Fruit fly (Drosophila melanogaster) whole organism, wandering third instar larva: ENCODE data around the gene CG31730.

Source experiments
- Abd-B ChIP-seq: fragments of >200 bp; optimal IDR thresholded peaks from 2 replicates; lab custom pipeline; 2017; ENCODE audit warnings: missing biosample characterization, missing genetic modification characterization
- CG32264 ChIP-seq: fragments of 200-800 bp; sonication (Bioruptor generic); optimal IDR thresholded peaks from 2 replicates; lab custom pipeline; 2016; ENCODE audit warnings: missing biosample characterization, missing genetic modification characterization
- CG9705 ChIP-seq: fragments of 200-800 bp; sonication (Bioruptor generic); optimal IDR thresholded peaks from 2 replicates; lab custom pipeline; 2018; ENCODE audit warnings: missing biosample characterization, mild to moderate bottlenecking, missing genetic modification characterization
- Dfd ChIP-seq: fragments of >200 bp; optimal IDR thresholded peaks from 2 replicates; lab custom pipeline; 2017; ENCODE audit warnings: missing biosample characterization, missing genetic modification characterization
- Dif ChIP-seq: fragments of 200-275, 200-300 bp; sonication (Bioruptor generic); optimal IDR thresholded peaks from 2 replicates; lab custom pipeline; 2018; ENCODE audit warnings: missing biosample characterization, missing genetic modification characterization; ENCODE audit not compliant: partially characterized antibody
- GATAd ChIP-seq: sonication (Bioruptor generic); optimal IDR thresholded peaks from 2 replicates; lab custom pipeline; 2016; ENCODE audit warnings: missing biosample characterization, missing genetic modification characterization
- HLH106 ChIP-seq: fragments of 200-800 bp; optimal IDR thresholded peaks from 3 replicates; lab custom pipeline; 2019; ENCODE audit warnings: missing biosample characterization, mild to moderate bottlenecking, missing genetic modification characterization, moderate library complexity
- Hnf4 ChIP-seq: fragments of 200-800 bp; sonication (Bioruptor generic); optimal IDR thresholded peaks from 2 replicates; lab custom pipeline; 2016; ENCODE audit warnings: missing biosample characterization, mild to moderate bottlenecking, missing genetic modification characterization
- Hr83 ChIP-seq: fragments of 200-300 bp; sonication (Bioruptor generic); optimal IDR thresholded peaks from 2 replicates; lab custom pipeline; 2016; ENCODE audit warnings: missing biosample characterization, mild to moderate bottlenecking, missing genetic modification characterization, moderate library complexity; ENCODE audit not compliant: poor library complexity, severe bottlenecking
- Jra ChIP-seq: sonication (Bioruptor generic); optimal IDR thresholded peaks from 2 replicates; lab custom pipeline; 2016; ENCODE audit warnings: missing biosample characterization, missing genetic modification characterization
- Mio ChIP-seq: sonication (Bioruptor generic); optimal IDR thresholded peaks from 2 replicates; lab custom pipeline; 2016; ENCODE audit warnings: missing biosample characterization, missing genetic modification characterization
- Myc ChIP-seq: fragments of >200 bp; optimal IDR thresholded peaks from 2 replicates; lab custom pipeline; 2017
- N ChIP-seq: fragments of >200 bp; optimal IDR thresholded peaks from 2 replicates; lab custom pipeline; 2018; ENCODE audit warnings: missing biosample characterization, missing external identifiers, missing genetic modification characterization
- OdsH ChIP-seq: fragments of 200-800 bp; sonication (Bioruptor generic); optimal IDR thresholded peaks from 2 replicates; lab custom pipeline; 2016; ENCODE audit warnings: missing biosample characterization, mild to moderate bottlenecking, missing genetic modification characterization
- Sp1 ChIP-seq: fragments of 200-800 bp; sonication (Bioruptor generic); optimal IDR thresholded peaks from 3 replicates; lab custom pipeline; 2019; ENCODE audit warnings: missing biosample characterization, mild to moderate bottlenecking, missing genetic modification characterization, moderate library complexity
- Vsx2 ChIP-seq: fragments of 200-300, 225-300 bp; sonication (Bioruptor generic); optimal IDR thresholded peaks from 2 replicates; lab custom pipeline; 2018; ENCODE audit warnings: missing biosample characterization, missing genetic modification characterization; ENCODE audit not compliant: partially characterized antibody
- br ChIP-seq: fragments of 200-800 bp; sonication (Bioruptor generic); optimal IDR thresholded peaks from 2 replicates; lab custom pipeline; 2016; ENCODE audit warnings: missing biosample characterization, missing genetic modification characterization
- brk ChIP-seq: fragments of 200-800 bp; sonication (Bioruptor generic); optimal IDR thresholded peaks from 2 replicates; lab custom pipeline; 2016; ENCODE audit warnings: missing biosample characterization, mild to moderate bottlenecking, missing genetic modification characterization
- dl ChIP-seq, 2 experiments: fragments of 175-275, 200-275 bp in 1 of 2; fragments of 200-275 bp in 1 of 2; sonication (Bioruptor generic); optimal IDR thresholded peaks; lab custom pipeline; 2018; ENCODE audit warnings: mild to moderate bottlenecking in 2 of 2, missing biosample characterization in 2 of 2, missing genetic modification characterization in 2 of 2, moderate library complexity in 2 of 2; ENCODE audit not compliant: partially characterized antibody in 2 of 2, insufficient read depth in 1 of 2
- dsf ChIP-seq: sonication (Bioruptor generic); optimal IDR thresholded peaks from 2 replicates; lab custom pipeline; 2016; ENCODE audit warnings: missing biosample characterization, missing genetic modification characterization, borderline replicate concordance
- ey ChIP-seq: fragments of 200-800 bp; sonication (Bioruptor generic); optimal IDR thresholded peaks from 2 replicates; lab custom pipeline; 2016; ENCODE audit warnings: missing biosample characterization, missing genetic modification characterization
- foxo ChIP-seq, 2 experiments: fragments of 200-800 bp; sonication (Bioruptor generic); optimal IDR thresholded peaks; 2 replicates in 1 of 2; 3 replicates in 1 of 2; lab custom pipeline; 2016 to 2017; ENCODE audit warnings: missing biosample characterization in 2 of 2, missing genetic modification characterization in 2 of 2
- fru ChIP-seq: fragments of 200-800 bp; sonication (Bioruptor generic); optimal IDR thresholded peaks from 3 replicates; lab custom pipeline; 2016; ENCODE audit warnings: missing biosample characterization, mild to moderate bottlenecking, missing genetic modification characterization
- h ChIP-seq: fragments of 200-800 bp; sonication (Bioruptor generic); optimal IDR thresholded peaks from 3 replicates; lab custom pipeline; 2016; ENCODE audit warnings: missing biosample characterization, mild to moderate bottlenecking, missing genetic modification characterization
- jim ChIP-seq: fragments of 175-275, 200-325 bp; sonication (Bioruptor generic); optimal IDR thresholded peaks from 2 replicates; lab custom pipeline; 2016; ENCODE audit warnings: missing biosample characterization, mild to moderate bottlenecking, missing genetic modification characterization
- lola ChIP-seq: fragments of >200 bp; optimal IDR thresholded peaks from 2 replicates; lab custom pipeline; 2017; ENCODE audit warnings: missing biosample characterization, missing genetic modification characterization
- psq ChIP-seq: fragments of 200-800 bp; sonication (Bioruptor generic); optimal IDR thresholded peaks from 3 replicates; lab custom pipeline; 2017; ENCODE audit warnings: missing biosample characterization, mild to moderate bottlenecking, missing genetic modification characterization, moderate library complexity
- rgr ChIP-seq: fragments of 200-800 bp; sonication (Bioruptor generic); optimal IDR thresholded peaks from 3 replicates; lab custom pipeline; 2016; ENCODE audit warnings: missing biosample characterization, mild to moderate bottlenecking, missing genetic modification characterization
- sage ChIP-seq: fragments of 200-800 bp; sonication (Bioruptor generic); optimal IDR thresholded peaks from 2 replicates; lab custom pipeline; 2016; ENCODE audit warnings: missing biosample characterization, mild to moderate bottlenecking, missing genetic modification characterization
- sv ChIP-seq: fragments of 200-800 bp; sonication (Bioruptor generic); optimal IDR thresholded peaks from 3 replicates; lab custom pipeline; 2016; ENCODE audit warnings: missing biosample characterization, missing genetic modification characterization
- tai ChIP-seq: sonication (Bioruptor generic); optimal IDR thresholded peaks from 2 replicates; lab custom pipeline; 2016; ENCODE audit warnings: missing biosample characterization, missing genetic modification characterization
- usp ChIP-seq: fragments of >200 bp; optimal IDR thresholded peaks from 2 replicates; lab custom pipeline; 2017; ENCODE audit warnings: missing biosample characterization, missing genetic modification characterization
- woc ChIP-seq: sonication (Bioruptor generic); optimal IDR thresholded peaks from 2 replicates; lab custom pipeline; 2016; ENCODE audit warnings: missing biosample characterization, mild to moderate bottlenecking, missing genetic modification characterization

Gene CG31730

DNA sequence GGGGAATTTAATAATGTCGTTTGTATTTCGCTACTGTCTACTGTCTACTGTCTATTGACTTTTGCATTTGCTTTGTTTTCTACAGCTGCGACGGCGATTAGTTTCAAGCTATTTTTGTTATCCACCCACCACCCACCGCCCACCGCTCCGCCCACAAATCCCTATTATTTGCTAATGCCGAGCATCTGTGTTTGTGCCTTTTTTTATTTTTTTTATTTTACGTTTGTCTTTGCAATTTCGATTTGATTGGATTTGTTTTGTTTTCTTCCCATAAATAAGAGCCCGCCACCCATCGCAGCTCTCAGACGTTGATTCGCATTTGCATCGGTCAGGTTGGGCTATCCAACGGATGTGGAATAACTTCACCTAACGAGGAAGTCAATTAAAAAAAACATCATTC lies 23.3 kb downstream of the CG31730 start, which contains the start of gene Jhbp14:
TSS of gene Jhbp14 (plus strand) at position 301 of the 400 bp plus-strand sequence.
- TF ChIP-seq CG32264 (GFP tag; lab: Kevin White, UChicago) (no peak), rgr (no peak), brk (no peak), tai (no peak)

- TF ChIP-seq GATAd (GFP tag; lab: Kevin White, UChicago) (no peak), usp (GFP tag; lab: Kevin White, UChicago) (no peak), psq (GFP tag; lab: Kevin White, UChicago) (no peak)
These were observed 24.7 kb downstream of the CG31730 start, which contains the start of gene Mabi for dm6 chr2L:13234610-13235489. TSS of gene Mabi (minus strand) at chr2L:13234660.

DNA sequence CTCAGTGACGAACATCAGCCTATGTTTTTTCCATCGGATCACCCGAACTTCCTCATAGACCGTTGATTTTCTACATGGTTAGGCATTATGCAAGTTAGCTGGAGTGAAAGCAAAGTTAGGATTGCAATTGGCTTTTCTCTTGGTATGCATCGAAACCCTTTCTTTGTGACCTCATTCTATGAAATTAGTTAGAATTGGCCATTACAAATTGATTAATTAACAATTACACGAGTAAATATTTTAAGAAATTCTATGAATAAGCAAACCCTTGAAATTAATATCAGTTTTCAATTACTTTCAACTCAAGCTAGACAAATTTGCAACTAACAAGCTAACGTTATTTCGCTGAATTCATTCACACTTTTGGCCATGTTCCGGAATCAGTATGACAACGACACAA lies 27.8 kb downstream of the CG31730 start, which contains the start of gene Prosalpha6T:
TSS of gene Prosalpha6T (plus strand) at position 301 of the 400 bp plus-strand sequence.
- TF ChIP-seq Hr83, result no peak
- TF ChIP-seq foxo (GFP tag; optimal IDR thresholded peaks at IDR 0.05; lab: Kevin White, UChicago), result no peak
- no peak for TF ChIP-seq Sp1 (GFP tag; lab: Kevin White, UChicago)

DNA sequence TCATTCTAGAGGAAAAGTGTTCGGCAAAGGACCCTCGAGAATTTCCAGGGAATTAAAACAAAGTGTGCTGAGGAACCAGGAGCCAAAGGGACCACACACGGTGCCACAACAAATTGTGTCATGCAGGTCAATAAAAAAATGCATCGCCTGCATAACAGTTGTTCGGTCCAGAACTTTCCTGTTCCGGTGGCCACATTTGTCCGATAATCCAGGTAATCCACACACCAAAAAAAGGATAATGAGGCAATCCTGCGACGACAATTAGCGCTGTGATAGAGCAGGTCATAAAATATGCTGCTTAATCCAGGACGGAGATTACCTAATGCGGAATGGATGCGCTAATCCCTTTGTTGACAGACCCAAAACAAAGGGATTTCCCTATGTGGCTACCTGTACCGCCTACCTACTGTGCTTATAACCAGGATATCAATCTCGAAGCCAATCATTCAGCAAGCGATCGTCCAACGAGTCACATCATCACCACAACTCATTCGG lies 30.1 kb downstream of the CG31730 start, which contains the start of gene CG16815:
TSS of gene CG16815 (plus strand) at position 445 of the 495 bp plus-strand sequence.
- TF ChIP-seq brk (no peak), N (GFP tag; lab: Kevin White, UChicago) (no peak), Dif (GFP tag; lab: Kevin White, UChicago) (no peak)
- TF ChIP-seq, all 38 proteins: peak for 0

DNA sequence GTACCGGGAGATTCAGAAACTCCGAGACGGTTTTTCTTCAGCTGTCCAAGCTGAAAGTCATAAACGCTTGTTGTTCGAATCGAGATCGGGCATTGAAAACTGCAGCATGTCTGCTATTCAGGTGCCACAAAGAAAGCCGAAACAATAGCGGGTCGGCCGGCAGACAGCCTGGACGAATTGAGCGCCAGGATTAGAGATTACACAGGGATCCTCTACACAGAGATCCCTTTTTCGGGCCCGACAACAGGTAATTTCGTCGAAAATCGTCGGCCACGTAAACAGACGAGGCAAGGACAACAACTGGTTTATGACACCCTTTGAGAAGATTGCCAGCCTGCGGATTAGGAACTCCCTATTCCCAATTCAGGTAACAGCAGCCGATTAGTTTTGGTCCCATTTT lies 32.3 kb downstream of the CG31730 start, which contains the start of gene CG16813:
TSS of gene CG16813 (plus strand) at position 288 of the 400 bp plus-strand sequence.
- no peak for TF ChIP-seq Mio
- no peak for TF ChIP-seq CG9705 (GFP tag; lab: Kevin White, UChicago)
- no peak for TF ChIP-seq Jra (GFP tag; lab: Kevin White, UChicago)
- TF ChIP-seq usp (GFP tag; lab: Kevin White, UChicago), result no peak
- no peak for TF ChIP-seq Dfd
- TF ChIP-seq sage (GFP tag; lab: Kevin White, UChicago), result no peak
- no peak for TF ChIP-seq dsf (GFP tag; lab: Kevin White, UChicago)
- no peak for TF ChIP-seq Hr83
- no peak for TF ChIP-seq CG32264 (GFP tag; lab: Kevin White, UChicago)

- TF ChIP-seq Abd-B (GFP tag; lab: Kevin White, UChicago) (no peak), brk (no peak), HLH106 (tag; lab: Kevin White, UChicago) (no peak), woc (no peak), Mio (no peak), lola (no peak), rgr (no peak), tai (no peak), Hr83 (no peak)
These were observed 34.2 kb downstream of the CG31730 start, which contains the start of gene CG15480 for dm6 chr2L:13225225-13225840. TSS of gene CG15480 (minus strand) at chr2L:13225275.

DNA sequence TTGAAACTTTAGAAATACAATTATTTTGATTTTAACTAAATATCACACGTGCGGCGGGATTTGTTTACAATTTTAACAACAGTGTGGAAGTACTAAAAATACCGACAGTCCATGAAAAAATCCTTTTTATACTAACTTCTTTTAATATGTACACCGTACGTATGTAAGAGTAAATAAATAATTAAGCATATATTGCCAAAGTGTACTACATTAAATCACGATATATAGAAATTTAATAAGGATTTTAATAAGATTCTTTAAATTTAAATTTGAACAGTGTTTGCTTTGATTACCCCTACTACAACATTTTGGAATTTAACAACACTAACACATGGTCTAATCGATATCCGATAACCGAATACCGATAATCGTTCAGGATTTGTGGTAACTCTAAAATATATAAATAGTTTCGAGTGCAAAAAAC lies 37.3 kb downstream of the CG31730 start, which contains the start of the genes Ski6 and CG16812:
TSS of gene Ski6 (minus strand) at position 205 of the 424 bp plus-strand sequence.
TSS of gene CG16812 (plus strand) at position 363 of the 424 bp plus-strand sequence.
- TF ChIP-seq Myc, result no peak
- TF ChIP-seq Hr83, result peak; percentile 36
- TF ChIP-seq Vsx2 (GFP tag; lab: Kevin White, UChicago), result no peak
- TF ChIP-seq fru, result no peak
- no peak for TF ChIP-seq jim (GFP tag; lab: Kevin White, UChicago)
- TF ChIP-seq Hnf4 (GFP tag; lab: Kevin White, UChicago), result no peak
- TF ChIP-seq woc, result no peak
- peak; percentile 51 for TF ChIP-seq sage (GFP tag; lab: Kevin White, UChicago)
- TF ChIP-seq usp (GFP tag; lab: Kevin White, UChicago), result no peak
- no peak for TF ChIP-seq br (GFP tag; lab: Kevin White, UChicago)
- no peak for TF ChIP-seq GATAd (GFP tag; lab: Kevin White, UChicago)
- no peak for TF ChIP-seq brk
- TF ChIP-seq Abd-B (GFP tag; lab: Kevin White, UChicago), result no peak
- TF ChIP-seq dl (GFP tag; optimal IDR thresholded peaks at IDR 0.05; lab: Kevin White, UChicago; ENCODE audit: insufficient read depth in 1 of 2, partially characterized antibody in 2 of 2), result no peak
- TF ChIP-seq Jra (GFP tag; lab: Kevin White, UChicago), result no peak
- peak; percentile 40 for TF ChIP-seq CG9705 (GFP tag; lab: Kevin White, UChicago)
- peak; percentile 31 for TF ChIP-seq sv
- no peak for TF ChIP-seq Mio
- TF ChIP-seq HLH106 (tag; lab: Kevin White, UChicago), result peak; percentile 79
- TF ChIP-seq OdsH, result peak; percentile 70
- peak; percentile 73 for TF ChIP-seq h (GFP tag; lab: Kevin White, UChicago)
- no peak for TF ChIP-seq N (GFP tag; lab: Kevin White, UChicago)
- TF ChIP-seq foxo (GFP tag; optimal IDR thresholded peaks at IDR 0.05; lab: Kevin White, UChicago), result no peak
- peak; percentile 46 for TF ChIP-seq ey
